Fruit fly (Drosophila melanogaster) whole organism, embryonic: ENCODE results near the gene CG5235.
A peak's percentile ranks its signal among the peaks of the same experiment; 100 is the strongest.

ENCODE experiments used
- CG6654 ChIP-seq: fragments of 200-800 bp; sonication (Bioruptor generic); optimal IDR thresholded peaks from 2 replicates; lab custom pipeline; 2017; ENCODE audit warnings: missing biosample characterization, mild to moderate bottlenecking, missing genetic modification characterization
- CG8281 ChIP-seq: fragments of 200-800 bp; sonication (Bioruptor generic); optimal IDR thresholded peaks from 2 replicates; lab custom pipeline; 2018; ENCODE audit warnings: missing biosample characterization, mild to moderate bottlenecking, missing genetic modification characterization, moderate library complexity
- Dfd ChIP-seq, 2 experiments: fragments of >200 bp; optimal IDR thresholded peaks; 2 replicates each; lab custom pipeline; 2017; ENCODE audit warnings: missing biosample characterization in 2 of 2, missing genetic modification characterization in 2 of 2
- danr ChIP-seq: fragments of 200-800 bp; sonication (Bioruptor generic); IDR thresholded peaks from 2 replicates; pipeline ENCODE4 v1.3.6; 2022; ENCODE audit warnings: missing biosample characterization, missing genetic modification characterization

dm6 chr3L:16056101-16056891 lies 33.9 kb downstream of the CG5235 start:
- no peak for TF ChIP-seq CG6654
- TF ChIP-seq CG8281 (tag; lab: Kevin White, UChicago), result peak; percentile 3
- no peak for TF ChIP-seq danr (GFP tag; lab: Robert Waterston, UW)
- TF ChIP-seq Dfd (GFP tag; optimal IDR thresholded peaks at IDR 0.05; lab: Kevin White, UChicago), result no peak
